Fruit fly (Drosophila melanogaster) whole organism, embryonic: Measurements from ENCODE around the gene AstCC.
A peak's percentile ranks its signal among the peaks of the same experiment; 100 is the strongest.

Experiments used
- Blimp-1 ChIP-seq: fragments of 200-800 bp; sonication (Bioruptor generic); optimal IDR thresholded peaks from 3 replicates; lab custom pipeline; 2018; ENCODE audit warnings: missing biosample characterization, missing genetic modification characterization, mild to moderate bottlenecking, moderate library complexity, missing genetic modification reagents
- CG11093 ChIP-seq: fragments of 200-800 bp; sonication (Bioruptor generic); IDR thresholded peaks from 3 replicates; pipeline ENCODE4 v1.3.6; 2022; ENCODE audit warnings: missing biosample characterization, missing genetic modification characterization
- CG11695 ChIP-seq: fragments of 200-800 bp; sonication (Bioruptor generic); IDR thresholded peaks from 3 replicates; pipeline ENCODE4 v1.3.6; 2022; ENCODE audit warnings: missing biosample characterization, missing genetic modification characterization
- CG11696 ChIP-seq: fragments of 200-800 bp; sonication (Bioruptor generic); IDR thresholded peaks from 2 replicates; pipeline ENCODE4 v1.3.6; 2022; ENCODE audit warnings: missing biosample characterization, missing genetic modification characterization
- CG18599 ChIP-seq: fragments of 200-800 bp; sonication (Bioruptor generic); optimal IDR thresholded peaks from 3 replicates; lab custom pipeline; 2017; ENCODE audit warnings: missing biosample characterization, missing genetic modification characterization, mild to moderate bottlenecking, moderate library complexity, missing genetic modification reagents
- CG2202 ChIP-seq: fragments of 200-800 bp; sonication (Bioruptor generic); optimal IDR thresholded peaks from 2 replicates; lab custom pipeline; 2018; ENCODE audit warnings: missing biosample characterization, mild to moderate bottlenecking, missing genetic modification characterization
- CG32767 ChIP-seq: fragments of 200-800 bp; sonication (Bioruptor generic); IDR thresholded peaks from 2 replicates; pipeline ENCODE4 v1.3.6; 2022; ENCODE audit warnings: missing biosample characterization, missing genetic modification characterization
- CG33213 ChIP-seq: fragments of 200-800 bp; sonication (Bioruptor generic); optimal IDR thresholded peaks from 3 replicates; lab custom pipeline; 2016; ENCODE audit warnings: missing biosample characterization, missing genetic modification characterization
- CG34422 ChIP-seq: fragments of 200-800 bp; sonication (Bioruptor generic); IDR thresholded peaks from 3 replicates; pipeline ENCODE4 v1.3.6; 2022; ENCODE audit warnings: missing biosample characterization, missing genetic modification characterization
- CG5245 ChIP-seq: fragments of 200-800 bp; sonication (Bioruptor generic); optimal IDR thresholded peaks from 3 replicates; lab custom pipeline; 2016; ENCODE audit warnings: missing biosample characterization, missing genetic modification characterization
- CG6813 ChIP-seq: fragments of 200-800 bp; sonication (Bioruptor generic); optimal IDR thresholded peaks from 2 replicates; lab custom pipeline; 2017; ENCODE audit warnings: missing biosample characterization, missing genetic modification characterization, mild to moderate bottlenecking, moderate library complexity, missing genetic modification reagents
- CG8478 ChIP-seq: fragments of >200 bp; optimal IDR thresholded peaks from 2 replicates; lab custom pipeline; 2018
- CG8924 ChIP-seq: fragments of 200-800 bp; optimal IDR thresholded peaks from 3 replicates; lab custom pipeline; 2019; ENCODE audit warnings: missing biosample characterization, mild to moderate bottlenecking, missing genetic modification characterization, moderate library complexity
- CG9797 ChIP-seq: fragments of 200-800 bp; sonication (Bioruptor generic); optimal IDR thresholded peaks from 3 replicates; lab custom pipeline; 2018; ENCODE audit warnings: missing biosample characterization, mild to moderate bottlenecking, missing genetic modification characterization
- CG9817 ChIP-seq: fragments of 200-800 bp; sonication (Bioruptor generic); optimal IDR thresholded peaks from 2 replicates; lab custom pipeline; 2018; ENCODE audit warnings: missing biosample characterization, mild to moderate bottlenecking, missing genetic modification characterization, moderate library complexity
- CoRest ChIP-seq: fragments of 200-800 bp; sonication (Bioruptor generic); optimal IDR thresholded peaks from 3 replicates; lab custom pipeline; 2018; ENCODE audit warnings: missing biosample characterization, mild to moderate bottlenecking, missing genetic modification characterization, moderate library complexity
- Dll ChIP-seq: fragments of 200-800 bp; sonication (Bioruptor generic); IDR thresholded peaks from 4 replicates; pipeline ENCODE4 v1.3.6; 2022; ENCODE audit warnings: missing biosample characterization, missing genetic modification characterization; ENCODE audit not compliant: partially characterized antibody
- Dref ChIP-seq: fragments of 200-800 bp; sonication (Bioruptor generic); IDR thresholded peaks from 2 replicates; pipeline ENCODE4 v1.3.6; 2022; ENCODE audit warnings: missing biosample characterization, missing genetic modification characterization
- E2f1 ChIP-seq: fragments of 200-800 bp; sonication (Bioruptor generic); IDR thresholded peaks from 2 replicates; pipeline ENCODE4 v1.3.6; 2022; ENCODE audit warnings: missing biosample characterization, missing genetic modification characterization
- Hr78 ChIP-seq, 2 experiments: fragments of 200-800 bp in 1 of 2; fragments of >200 bp in 1 of 2; sonication (Bioruptor generic) in 1 of 2; optimal IDR thresholded peaks; 2 replicates each; lab custom pipeline; 2017 to 2019; ENCODE audit warnings: missing biosample characterization in 2 of 2, missing genetic modification characterization in 2 of 2, mild to moderate bottlenecking in 1 of 2, moderate library complexity in 1 of 2
- Jarid2 ChIP-seq: fragments of 200-800 bp; sonication (Bioruptor generic); optimal IDR thresholded peaks from 3 replicates; lab custom pipeline; 2017; ENCODE audit warnings: mild to moderate bottlenecking, missing biosample characterization, missing genetic modification reagents, missing genetic modification characterization
- NK7.1 ChIP-seq: fragments of 200-800 bp; sonication (Bioruptor generic); optimal IDR thresholded peaks from 3 replicates; lab custom pipeline; 2016; ENCODE audit warnings: missing biosample characterization, missing genetic modification characterization
- NfI ChIP-seq: fragments of 200-800 bp; sonication (Bioruptor generic); optimal IDR thresholded peaks from 3 replicates; lab custom pipeline; 2018; ENCODE audit warnings: missing biosample characterization, mild to moderate bottlenecking, missing genetic modification characterization, moderate library complexity
- Scr ChIP-seq: fragments of 200-800 bp; sonication (Bioruptor generic); IDR thresholded peaks from 2 replicates; pipeline ENCODE4 v1.3.6; 2022; ENCODE audit warnings: missing biosample characterization, missing genetic modification characterization; ENCODE audit not compliant: partially characterized antibody
- Side ChIP-seq: fragments of 200-800 bp; sonication (Bioruptor generic); optimal IDR thresholded peaks from 2 replicates; lab custom pipeline; 2016; ENCODE audit warnings: missing biosample characterization, missing genetic modification characterization
- Sox100B ChIP-seq: fragments of 200-800 bp; sonication (Bioruptor generic); optimal IDR thresholded peaks from 3 replicates; lab custom pipeline; 2018; ENCODE audit warnings: missing biosample characterization, mild to moderate bottlenecking, missing genetic modification characterization
- Sry-δ ChIP-seq: fragments of 200-800 bp; sonication (Bioruptor generic); optimal IDR thresholded peaks from 2 replicates; lab custom pipeline; 2016; ENCODE audit warnings: missing biosample characterization, missing genetic modification characterization
- cad ChIP-seq: fragments of >200 bp; optimal IDR thresholded peaks from 2 replicates; lab custom pipeline; 2017; ENCODE audit warnings: missing biosample characterization, missing genetic modification characterization
- dpn ChIP-seq, 2 experiments: fragments of 200-800 bp; sonication (Bioruptor generic); optimal IDR thresholded peaks; 3 replicates each; lab custom pipeline; 2016; ENCODE audit warnings: missing biosample characterization in 2 of 2, missing genetic modification characterization in 2 of 2
- gfzf ChIP-seq: fragments of 200-800 bp; sonication (Bioruptor generic); optimal IDR thresholded peaks from 2 replicates; lab custom pipeline; 2016; ENCODE audit warnings: missing biosample characterization, mild to moderate bottlenecking, missing genetic modification characterization, moderate library complexity
- hbn ChIP-seq: fragments of 200-800 bp; sonication (Bioruptor generic); IDR thresholded peaks from 2 replicates; pipeline ENCODE4 v1.3.6; 2022; ENCODE audit warnings: missing biosample characterization, missing genetic modification characterization; ENCODE audit not compliant: partially characterized antibody
- jumu ChIP-seq: fragments of 200-800 bp; sonication (Bioruptor generic); optimal IDR thresholded peaks from 3 replicates; lab custom pipeline; 2016; ENCODE audit warnings: missing biosample characterization, missing genetic modification characterization
- mam ChIP-seq: fragments of 200-800 bp; sonication (Bioruptor generic); optimal IDR thresholded peaks from 3 replicates; lab custom pipeline; 2016; ENCODE audit warnings: missing biosample characterization, missing genetic modification characterization
- nerfin-2 ChIP-seq: fragments of 200-800 bp; sonication (Bioruptor generic); IDR thresholded peaks from 2 replicates; pipeline ENCODE4 v1.3.6; 2022; ENCODE audit warnings: missing biosample characterization, missing genetic modification characterization; ENCODE audit not compliant: partially characterized antibody
- nom ChIP-seq: fragments of 200-800 bp; sonication (Bioruptor generic); optimal IDR thresholded peaks from 2 replicates; lab custom pipeline; 2017; ENCODE audit warnings: missing biosample characterization, missing genetic modification characterization, mild to moderate bottlenecking, moderate library complexity, missing genetic modification reagents
- onecut ChIP-seq: fragments of 200-800 bp; sonication (Bioruptor generic); IDR thresholded peaks from 2 replicates; pipeline ENCODE4 v1.3.6; 2022; ENCODE audit warnings: missing biosample characterization, missing genetic modification characterization
- pb ChIP-seq: fragments of 200-800 bp; sonication (Bioruptor generic); optimal IDR thresholded peaks from 3 replicates; lab custom pipeline; 2016; ENCODE audit warnings: missing biosample characterization, missing genetic modification characterization
- phol ChIP-seq: fragments of 200-800 bp; sonication (Bioruptor generic); optimal IDR thresholded peaks from 3 replicates; lab custom pipeline; 2018; ENCODE audit warnings: missing biosample characterization, mild to moderate bottlenecking, missing genetic modification characterization, moderate library complexity
- pzg ChIP-seq: fragments of 200-800 bp; sonication (Bioruptor generic); optimal IDR thresholded peaks from 3 replicates; lab custom pipeline; 2018; ENCODE audit warnings: missing biosample characterization, mild to moderate bottlenecking, missing genetic modification characterization, moderate library complexity
- ranshi ChIP-seq: fragments of 200-800 bp; sonication (Bioruptor generic); IDR thresholded peaks from 2 replicates; pipeline ENCODE4 v1.3.6; 2022; ENCODE audit warnings: missing biosample characterization, missing genetic modification characterization
- slbo ChIP-seq: fragments of 200-800 bp; sonication (Bioruptor generic); IDR thresholded peaks from 2 replicates; pipeline ENCODE4 v1.3.6; 2022; ENCODE audit warnings: missing biosample characterization, missing genetic modification characterization
- slp2 ChIP-seq: fragments of 200-800 bp; sonication (Bioruptor generic); optimal IDR thresholded peaks from 2 replicates; lab custom pipeline; 2016; ENCODE audit warnings: missing biosample characterization, missing genetic modification characterization
- so ChIP-seq: fragments of 200-800 bp; sonication (Bioruptor generic); IDR thresholded peaks from 3 replicates; pipeline ENCODE4 v1.3.6; 2022; ENCODE audit warnings: missing biosample characterization, missing genetic modification characterization
- stwl ChIP-seq: fragments of 200-800 bp; sonication (Bioruptor generic); optimal IDR thresholded peaks from 3 replicates; lab custom pipeline; 2018; ENCODE audit warnings: missing biosample characterization, mild to moderate bottlenecking, missing genetic modification characterization, moderate library complexity
- tgo ChIP-seq: fragments of 200-800 bp; sonication (Bioruptor generic); IDR thresholded peaks from 3 replicates; pipeline ENCODE4 v1.3.6; 2022; ENCODE audit warnings: missing biosample characterization, missing genetic modification characterization
- trem ChIP-seq: fragments of 200-800 bp; optimal IDR thresholded peaks from 3 replicates; lab custom pipeline; 2019; ENCODE audit warnings: missing biosample characterization, mild to moderate bottlenecking, missing genetic modification characterization, moderate library complexity
- ttk ChIP-seq: fragments of 200-800 bp; sonication (Bioruptor generic); IDR thresholded peaks from 2 replicates; pipeline ENCODE4 v2.1.2; 2022; ENCODE audit warnings: missing biosample characterization, missing genetic modification characterization
- zen ChIP-seq: fragments of 200-800 bp; sonication (Bioruptor generic); optimal IDR thresholded peaks from 3 replicates; lab custom pipeline; 2018; ENCODE audit warnings: missing biosample characterization, mild to moderate bottlenecking, missing genetic modification characterization, moderate library complexity

Gene AstCC

dm6 chr2L:11130151-11131008 lies 45.4 kb upstream of the AstCC start, which contains the start of the genes RfC38 and CG4751 (continued):
- no peak for TF ChIP-seq CG11093 (GFP tag; lab: Robert Waterston, UW)
- no peak for TF ChIP-seq so (GFP tag; lab: Robert Waterston, UW)
- TF ChIP-seq Scr (GFP tag; lab: Robert Waterston, UW): peak; percentile 72
- no peak for TF ChIP-seq Blimp-1 (GFP tag; lab: Kevin White, UChicago)
- TF ChIP-seq tgo (GFP tag; lab: Robert Waterston, UW): no peak
- TF ChIP-seq Sry-δ (GFP tag; lab: Kevin White, UChicago): peak; percentile 48
- TF ChIP-seq dpn (GFP tag; optimal IDR thresholded peaks at IDR 0.05; lab: Kevin White, UChicago): peak in 1 of 2 experiments; percentile 22
- no peak for TF ChIP-seq mam (GFP tag; lab: Kevin White, UChicago)
- TF ChIP-seq Sox100B (GFP tag; lab: Kevin White, UChicago): no peak
- peak; percentile 7 for TF ChIP-seq NfI (GFP tag; lab: Kevin White, UChicago)
- TF ChIP-seq CG11696 (GFP tag; lab: Robert Waterston, UW): no peak
- TF ChIP-seq trem (tag; lab: Kevin White, UChicago): peak; percentile 67
- no peak for TF ChIP-seq Side (GFP tag; lab: Kevin White, UChicago)
- peak; percentile 1 for TF ChIP-seq CG8924
- no peak for TF ChIP-seq ttk (GFP tag; lab: Robert Waterston, UW)
- TF ChIP-seq CoRest (tag; lab: Kevin White, UChicago): peak; percentile 55
- TF ChIP-seq pzg (GFP tag; lab: Kevin White, UChicago): peak; percentile 79
- peak; percentile 87 for TF ChIP-seq CG9797
- TF ChIP-seq CG32767: 0 out of 2 replicates have a peak, but pooled peaks have one; percentile 8
- TF ChIP-seq NK7.1: no peak
- TF ChIP-seq gfzf (GFP tag; lab: Kevin White, UChicago): peak; percentile 89
- TF ChIP-seq phol: peak; percentile 39
- no peak for TF ChIP-seq CG8478 (lab: Kevin White, UChicago)
- TF ChIP-seq cad (GFP tag; lab: Kevin White, UChicago): no peak
- peak; percentile 4 for TF ChIP-seq pb
- no peak for TF ChIP-seq ranshi (GFP tag; lab: Robert Waterston, UW)
- TF ChIP-seq slp2 (GFP tag; lab: Kevin White, UChicago): no peak
- TF ChIP-seq Hr78 (GFP tag; optimal IDR thresholded peaks at IDR 0.05; lab: Kevin White, UChicago): no peak
- no peak for TF ChIP-seq onecut (GFP tag; lab: Robert Waterston, UW)
- TF ChIP-seq E2f1: 0 out of 2 replicates have a peak, but pooled peaks have one; percentile 20
- TF ChIP-seq CG18599 (GFP tag; lab: Kevin White, UChicago): no peak
- TF ChIP-seq CG6813 (GFP tag; lab: Kevin White, UChicago): no peak
- TF ChIP-seq zen (tag; lab: Kevin White, UChicago): peak; percentile 73
- 0 out of 2 replicates have a peak, but pooled peaks have one; percentile 6 for TF ChIP-seq slbo (GFP tag; lab: Robert Waterston, UW)
- peak; percentile 84 for TF ChIP-seq Dll (GFP tag; lab: Robert Waterston, UW)
- TF ChIP-seq hbn (GFP tag; lab: Robert Waterston, UW): peak; percentile 53
- TF ChIP-seq CG34422 (GFP tag; lab: Robert Waterston, UW): peak; percentile 67; the same call in 1 of the 3 replicates
- no peak for TF ChIP-seq nom
- TF ChIP-seq CG5245 (GFP tag; lab: Kevin White, UChicago): no peak
- TF ChIP-seq CG33213 (GFP tag; lab: Kevin White, UChicago): no peak
- peak; percentile 75 for TF ChIP-seq Dref (GFP tag; lab: Robert Waterston, UW)
- no peak for TF ChIP-seq CG2202
- no peak for TF ChIP-seq jumu
- TF ChIP-seq Jarid2 (GFP tag; lab: Kevin White, UChicago): peak; percentile 8
- peak; percentile 44; the same call in 1 of the 2 replicates for TF ChIP-seq nerfin-2 (GFP tag; lab: Robert Waterston, UW)
- no peak for TF ChIP-seq CG11695 (GFP tag; lab: Robert Waterston, UW)
- peak; percentile 48 for TF ChIP-seq stwl (tag; lab: Kevin White, UChicago)
- peak; percentile 3 for TF ChIP-seq CG9817 (tag; lab: Kevin White, UChicago)
